Worm (Caenorhabditis elegans): ENCODE results near the gene unc-60.

DNA sequence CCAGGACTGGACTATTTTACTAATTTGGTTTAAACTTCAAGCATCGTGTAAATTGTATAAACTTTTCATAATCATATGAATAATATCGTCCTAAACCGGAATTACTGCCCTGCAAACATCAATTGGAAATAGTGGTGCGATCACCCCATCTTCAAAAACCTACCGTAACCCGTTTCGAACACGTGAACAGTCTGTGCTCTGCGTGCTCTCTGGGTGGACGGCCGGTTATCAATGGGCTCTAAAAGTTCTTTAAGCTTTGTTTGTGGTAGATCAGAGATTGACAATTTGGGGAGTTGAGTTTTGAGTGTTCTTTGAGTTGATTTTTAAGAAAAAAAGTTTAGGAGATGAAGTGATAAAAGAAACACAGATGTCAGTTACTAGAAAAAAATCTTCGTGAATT lies 18.3 kb upstream of the unc-60 start:
- TF ChIP-seq nhr-28 (tag; optimal IDR thresholded peaks at IDR 0.05) = peak; percentile 72
- no peak for TF ChIP-seq ceh-28 (tag; optimal IDR thresholded peaks at IDR 0.05)
- peak in 1 of 2 experiments; percentile 22 for TF ChIP-seq lsy-2 (tag; optimal IDR thresholded peaks at IDR 0.05)
- no peak for TF ChIP-seq unc-62 (GFP tag; optimal IDR thresholded peaks at IDR 0.05 in 1 of 2)
- no peak for TF ChIP-seq unc-62 (tag; optimal IDR thresholded peaks at IDR 0.05)
- no peak for TF ChIP-seq fos-1 (tag; optimal IDR thresholded peaks at IDR 0.05)
- no peak for TF ChIP-seq ceh-82 (tag; optimal IDR thresholded peaks at IDR 0.05)
- peak; percentile 34; the same call in 1 of the 2 replicates for TF ChIP-seq pha-4 (GFP tag; IDR thresholded peaks at IDR 0.05)
- TF ChIP-seq pha-4 (tag; optimal IDR thresholded peaks at IDR 0.05) = no peak
- no peak for TF ChIP-seq lin-13 (GFP tag; optimal IDR thresholded peaks at IDR 0.05)
- no peak for TF ChIP-seq cey-2 (tag; optimal IDR thresholded peaks at IDR 0.05; ENCODE audit: borderline replicate concordance, insufficient read depth)
- TF ChIP-seq egl-27 (tag; optimal IDR thresholded peaks at IDR 0.05) = no peak
- TF ChIP-seq Y75B8A.6 (GFP tag; IDR thresholded peaks at IDR 0.05) = no peak

All from whole organism, L4 larva.